Fruit fly (Drosophila melanogaster): ENCODE measurements around the gene SmD1.

Gene SmD1

dm6 chr3L:12732742-12733141, 1.7 kb downstream of the SmD1 start:
- TF ChIP-seq Hr38 (GFP tag; optimal IDR thresholded peaks at IDR 0.05) (no peak), CG32006 (GFP tag; optimal IDR thresholded peaks at IDR 0.05) (no peak), CG6792 (GFP tag; optimal IDR thresholded peaks at IDR 0.05) (no peak), CG11902 (GFP tag; optimal IDR thresholded peaks at IDR 0.05) (no peak), Gug (GFP tag; IDR thresholded peaks at IDR 0.05) (no peak), CG6854 (GFP tag; optimal IDR thresholded peaks at IDR 0.05) (no peak), Ets96B (tag; optimal IDR thresholded peaks at IDR 0.05) (no peak), fd85E (GFP tag; optimal IDR thresholded peaks at IDR 0.05) (no peak), eg (GFP tag; IDR thresholded peaks at IDR 0.05) (no peak), esn (GFP tag; optimal IDR thresholded peaks at IDR 0.05) (no peak), CG8319 (GFP tag; optimal IDR thresholded peaks at IDR 0.05) (no peak), Hr39 (GFP tag; optimal IDR thresholded peaks at IDR 0.05) (no peak)

dm6 chr3L:12729601-12730000, 4.8 kb downstream of the SmD1 start:
- TF ChIP-seq CG6163 (GFP tag; IDR thresholded peaks at IDR 0.05) (no peak), CG16779 (tag; optimal IDR thresholded peaks at IDR 0.05) (no peak), CG4318 (GFP tag; optimal IDR thresholded peaks at IDR 0.05) (no peak), CG8319 (GFP tag; optimal IDR thresholded peaks at IDR 0.05) (no peak), cyc (GFP tag; optimal IDR thresholded peaks at IDR 0.05) (no peak), fkh (GFP tag; optimal IDR thresholded peaks at IDR 0.05) (no peak), topi (GFP tag; optimal IDR thresholded peaks at IDR 0.05) (no peak), acj6 (GFP tag; optimal IDR thresholded peaks at IDR 0.05) (no peak), salr (GFP tag; optimal IDR thresholded peaks at IDR 0.05) (no peak), CG8119 (GFP tag; IDR thresholded peaks at IDR 0.05) (no peak)

dm6 chr3L:12727212-12727611, 7.2 kb downstream of the SmD1 start:
- no peak for TF ChIP-seq achi (GFP tag; optimal IDR thresholded peaks at IDR 0.05)
- TF ChIP-seq CG31627 (GFP tag; optimal IDR thresholded peaks at IDR 0.05) = no peak
- TF ChIP-seq CG8319 (GFP tag; optimal IDR thresholded peaks at IDR 0.05) = no peak
- no peak for TF ChIP-seq CG1621 (tag; optimal IDR thresholded peaks at IDR 0.05)
- no peak for TF ChIP-seq ss (GFP tag; optimal IDR thresholded peaks at IDR 0.05)
- no peak for TF ChIP-seq CG6854 (GFP tag; optimal IDR thresholded peaks at IDR 0.05)
- no peak for TF ChIP-seq CG6163 (GFP tag; IDR thresholded peaks at IDR 0.05)
- no peak for TF ChIP-seq CG7368 (GFP tag; optimal IDR thresholded peaks at IDR 0.05)
- no peak for TF ChIP-seq svp (GFP tag)
- no peak for TF ChIP-seq Met (GFP tag; optimal IDR thresholded peaks at IDR 0.05)
- TF ChIP-seq eg (GFP tag; IDR thresholded peaks at IDR 0.05) = no peak
- TF ChIP-seq Hr4 (GFP tag; optimal IDR thresholded peaks at IDR 0.05) = no peak
- TF ChIP-seq fd85E (GFP tag; optimal IDR thresholded peaks at IDR 0.05) = no peak
- no peak for TF ChIP-seq Blimp-1 (GFP tag; optimal IDR thresholded peaks at IDR 0.05)
- TF ChIP-seq fkh (GFP tag; optimal IDR thresholded peaks at IDR 0.05) = no peak
- no peak for TF ChIP-seq CG10631 (GFP tag; optimal IDR thresholded peaks at IDR 0.05)
- TF ChIP-seq salr (GFP tag; optimal IDR thresholded peaks at IDR 0.05) = no peak
- TF ChIP-seq acj6 (GFP tag; optimal IDR thresholded peaks at IDR 0.05) = no peak
- no peak for TF ChIP-seq Sox102F (GFP tag; optimal IDR thresholded peaks at IDR 0.05)
- TF ChIP-seq Ets21C (GFP tag; optimal IDR thresholded peaks at IDR 0.05) = no peak

dm6 chr3L:12725749-12726148, 8.7 kb downstream of the SmD1 start:
- TF ChIP-seq CG11762 (GFP tag; optimal IDR thresholded peaks at IDR 0.05; ENCODE audit: insufficient read depth) (peak; percentile 37), CG3919 (GFP tag; optimal IDR thresholded peaks at IDR 0.05) (peak; percentile 71), Hr4 (GFP tag; optimal IDR thresholded peaks at IDR 0.05) (peak; percentile 3), spab (GFP tag; optimal IDR thresholded peaks at IDR 0.05) (peak; percentile 24), CG6792 (GFP tag; optimal IDR thresholded peaks at IDR 0.05) (no peak), Met (GFP tag; optimal IDR thresholded peaks at IDR 0.05) (peak; percentile 66), Sox15 (GFP tag; optimal IDR thresholded peaks at IDR 0.05) (no peak), CG9139 (GFP tag; optimal IDR thresholded peaks at IDR 0.05) (no peak), fkh (GFP tag; optimal IDR thresholded peaks at IDR 0.05) (no peak), cyc (GFP tag; optimal IDR thresholded peaks at IDR 0.05) (peak; percentile 53), CG31627 (GFP tag; optimal IDR thresholded peaks at IDR 0.05) (peak; percentile 38), Hr39 (GFP tag; optimal IDR thresholded peaks at IDR 0.05) (peak; percentile 43), dac (GFP tag; optimal IDR thresholded peaks at IDR 0.05) (no peak), CG34406 (GFP tag; optimal IDR thresholded peaks at IDR 0.05) (no peak), achi (GFP tag; optimal IDR thresholded peaks at IDR 0.05) (peak; percentile 34), CG32006 (GFP tag; optimal IDR thresholded peaks at IDR 0.05) (no peak), vri (GFP tag; optimal IDR thresholded peaks at IDR 0.05) (peak; percentile 2), eg (GFP tag; IDR thresholded peaks at IDR 0.05) (no peak), dsx (GFP tag; optimal IDR thresholded peaks at IDR 0.05; ENCODE audit: poor library complexity, severe bottlenecking) (peak; percentile 48), esn (GFP tag; optimal IDR thresholded peaks at IDR 0.05) (peak; percentile 60), CG11902 (GFP tag; optimal IDR thresholded peaks at IDR 0.05) (no peak), CG1621 (tag; optimal IDR thresholded peaks at IDR 0.05) (peak; percentile 16), Hr38 (GFP tag; optimal IDR thresholded peaks at IDR 0.05) (no peak), Lpt (GFP tag; optimal IDR thresholded peaks at IDR 0.05) (no peak), Gug (GFP tag; IDR thresholded peaks at IDR 0.05) (0 out of 2 replicates have a peak, but pooled peaks have one; percentile 16), CG15336 (GFP tag; IDR thresholded peaks at IDR 0.05) (no peak), CG6163 (GFP tag; IDR thresholded peaks at IDR 0.05) (peak; percentile 71; the same call in 1 of the 3 replicates)

Data from whole organism, prepupa.